Fruit fly (Drosophila melanogaster) whole organism, wandering third instar larva: ENCODE results near the gene CG9281.

Source experiments
- lola ChIP-seq: fragments of >200 bp; optimal IDR thresholded peaks from 2 replicates; lab custom pipeline; 2017; ENCODE audit warnings: missing biosample characterization, missing genetic modification characterization
- sv ChIP-seq: fragments of 200-800 bp; sonication (Bioruptor generic); optimal IDR thresholded peaks from 3 replicates; lab custom pipeline; 2016; ENCODE audit warnings: missing biosample characterization, missing genetic modification characterization

DNA sequence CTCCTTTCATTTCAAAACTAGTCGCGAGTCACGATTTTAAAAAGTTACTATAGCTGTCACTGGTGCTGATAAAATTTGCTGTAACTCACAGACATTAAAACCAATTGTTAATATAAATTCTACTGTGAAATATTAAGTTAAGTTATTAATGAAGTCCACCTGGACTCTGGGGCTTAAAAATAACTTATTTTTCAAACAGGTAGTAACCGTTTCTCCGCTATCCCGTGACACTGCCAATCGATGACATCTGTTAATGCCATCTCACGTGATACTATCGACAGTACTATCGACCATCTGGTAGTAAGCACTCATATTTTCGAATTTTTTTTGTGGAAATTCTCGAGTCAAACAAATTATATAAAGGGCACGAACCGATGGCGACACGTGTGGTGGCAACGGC, 23.7 kb upstream of the CG9281 start, which contains the start of the genes CG12379 and MagR:
- TF ChIP-seq sv (peak; percentile 35), lola (GFP tag; lab: Kevin White, UChicago) (no peak)
